Worm (Caenorhabditis elegans) whole organism, mixed stage, embryonic: Measurements from ENCODE around the gene ceh-81.
"Not testable (repeated sequence)": the region's sequence is repeated elsewhere in the genome, so short reads cannot be mapped to it uniquely, and the experiment has no call there.

ENCODE experiments used
- ceh-83 ChIP-seq: fragments of 200-800 bp; sonication (Bioruptor generic); optimal IDR thresholded peaks from 2 replicates; lab custom pipeline; 2018; ENCODE audit warnings: mild to moderate bottlenecking, missing genetic modification characterization, missing compliant biosample characterization
- lin-32 ChIP-seq: fragments of 200-800 bp; sonication (Bioruptor generic); optimal IDR thresholded peaks from 2 replicates; lab custom pipeline; 2018; ENCODE audit warnings: mild to moderate bottlenecking, missing genetic modification characterization, missing compliant biosample characterization
- unc-62 ChIP-seq: fragments of 150-350 bp; optimal IDR thresholded peaks from 2 replicates; lab custom pipeline; 2014; ENCODE audit warnings: missing biosample characterization, missing genetic modification reagents, missing genetic modification characterization

Gene ceh-81

ce11 chrII:1775234-1775633 lies 45.0 kb downstream of the ceh-81 start, which contains the start of gene F36H5.14:
F36H5.14 (plus strand) TSS chrII:1775534.
- not testable (repeated sequence) for TF ChIP-seq ceh-83, lin-32, unc-62 (GFP tag; lab: Kevin White, UChicago)
